Worm (Caenorhabditis elegans) whole organism, early embryonic: ENCODE results near the gene klf-2.

Source experiments
- F13C5.2 ChIP-seq: sonication (generic microtip); optimal IDR thresholded peaks from 2 replicates; lab custom pipeline; 2017; ENCODE audit warnings: mild to moderate bottlenecking, missing genetic modification characterization, inconsistent platforms, missing compliant biosample characterization
- aly-1 ChIP-seq: sonication (generic microtip); optimal IDR thresholded peaks from 2 replicates; lab custom pipeline; 2016; ENCODE audit warnings: missing genetic modification characterization, missing compliant biosample characterization
- ama-1 ChIP-seq: fragments of 150-350 bp; optimal IDR thresholded peaks from 2 replicates; lab custom pipeline; 2014
- ceh-13 ChIP-seq: fragments of 200-800 bp; sonication (Bioruptor generic); optimal IDR thresholded peaks from 2 replicates; lab custom pipeline; 2018; ENCODE audit warnings: mild to moderate bottlenecking, missing genetic modification characterization, missing compliant biosample characterization
- ceh-36 ChIP-seq: sonication (generic microtip); optimal IDR thresholded peaks from 2 replicates; lab custom pipeline; 2016; ENCODE audit warnings: missing genetic modification characterization, inconsistent platforms, missing compliant biosample characterization
- flt-1 ChIP-seq: fragments of 200-800 bp; sonication (Bioruptor generic); IDR thresholded peaks from 2 replicates; pipeline ENCODE4 v1.3.6; 2022; ENCODE audit warnings: missing genetic modification characterization, missing compliant biosample characterization
- hmbx-1 ChIP-seq: sonication (generic microtip); optimal IDR thresholded peaks from 2 replicates; lab custom pipeline; 2016; ENCODE audit warnings: mild to moderate bottlenecking, missing genetic modification characterization, missing compliant biosample characterization
- pes-1 ChIP-seq: fragments of 200-800 bp; sonication (Bioruptor generic); IDR thresholded peaks from 2 replicates; pipeline ENCODE4 v1.3.6; 2022; ENCODE audit warnings: missing genetic modification reagents, missing genetic modification characterization, missing compliant biosample characterization
- scrt-1 ChIP-seq: fragments of 200-800 bp; sonication (Bioruptor generic); IDR thresholded peaks from 2 replicates; pipeline ENCODE4 v1.3.6; 2022; ENCODE audit warnings: missing genetic modification characterization, missing compliant biosample characterization
- sea-1 ChIP-seq: fragments of 200-800 bp; sonication (Bioruptor generic); conservative IDR thresholded peaks from 2 replicates; pipeline ENCODE4 v1.3.6; 2022; ENCODE audit warnings: missing genetic modification characterization, missing compliant biosample characterization
- tra-4 ChIP-seq: sonication (generic microtip); optimal IDR thresholded peaks from 2 replicates; lab custom pipeline; 2017; ENCODE audit warnings: missing genetic modification characterization, missing compliant biosample characterization

DNA sequence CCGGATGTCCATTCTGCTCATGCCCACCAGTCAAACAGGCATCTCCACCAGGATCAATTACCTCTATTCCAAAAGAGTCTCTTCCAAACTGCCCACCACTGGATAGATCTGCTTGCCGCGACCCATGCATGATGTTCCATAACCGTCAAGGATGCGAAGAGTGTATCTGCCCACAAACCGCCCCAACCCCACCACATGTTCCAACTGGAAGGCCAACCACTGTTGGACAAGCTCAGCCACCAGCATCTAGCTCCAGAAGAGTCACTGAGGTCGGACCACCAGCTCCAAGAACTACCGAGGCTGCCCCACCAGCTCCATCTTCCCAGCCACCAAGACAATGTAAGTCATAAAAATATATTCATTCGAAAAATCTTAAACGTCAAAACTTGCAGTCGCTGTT is 14.9 kb upstream of the klf-2 start:
- TF ChIP-seq tra-4 (tag; lab: Kevin White, UChicago): no peak
- TF ChIP-seq scrt-1: no peak
- TF ChIP-seq ama-1 (lab: Kevin White, UChicago): no peak
- TF ChIP-seq F13C5.2: no peak
- TF ChIP-seq sea-1: no peak
- TF ChIP-seq aly-1 (tag; lab: Kevin White, UChicago): no peak
- TF ChIP-seq flt-1: no peak
- no peak for TF ChIP-seq ceh-36 (tag; lab: Kevin White, UChicago)
- TF ChIP-seq hmbx-1 (tag; lab: Kevin White, UChicago): no peak
- no peak for TF ChIP-seq ceh-13
- TF ChIP-seq pes-1 (GFP tag; lab: Robert Waterston, UW): no peak
